Fruit fly (Drosophila melanogaster) whole organism, wandering third instar larva: ENCODE measurements around the gene Pak3.

Experiments
- Abd-B ChIP-seq: fragments of >200 bp; optimal IDR thresholded peaks from 2 replicates; lab custom pipeline; 2017; ENCODE audit warnings: missing biosample characterization, missing genetic modification characterization
- CG32264 ChIP-seq: fragments of 200-800 bp; sonication (Bioruptor generic); optimal IDR thresholded peaks from 2 replicates; lab custom pipeline; 2016; ENCODE audit warnings: missing biosample characterization, missing genetic modification characterization
- CG9705 ChIP-seq: fragments of 200-800 bp; sonication (Bioruptor generic); optimal IDR thresholded peaks from 2 replicates; lab custom pipeline; 2018; ENCODE audit warnings: missing biosample characterization, mild to moderate bottlenecking, missing genetic modification characterization
- CrebA ChIP-seq: fragments of 200-800 bp; sonication (Bioruptor generic); optimal IDR thresholded peaks from 2 replicates; lab custom pipeline; 2016; ENCODE audit warnings: missing biosample characterization, mild to moderate bottlenecking, missing genetic modification characterization, borderline replicate concordance
- Dfd ChIP-seq: fragments of >200 bp; optimal IDR thresholded peaks from 2 replicates; lab custom pipeline; 2017; ENCODE audit warnings: missing biosample characterization, missing genetic modification characterization
- Dif ChIP-seq: fragments of 200-275, 200-300 bp; sonication (Bioruptor generic); optimal IDR thresholded peaks from 2 replicates; lab custom pipeline; 2018; ENCODE audit warnings: missing biosample characterization, missing genetic modification characterization; ENCODE audit not compliant: partially characterized antibody
- GATAd ChIP-seq: sonication (Bioruptor generic); optimal IDR thresholded peaks from 2 replicates; lab custom pipeline; 2016; ENCODE audit warnings: missing biosample characterization, missing genetic modification characterization
- HLH106 ChIP-seq: fragments of 200-800 bp; optimal IDR thresholded peaks from 3 replicates; lab custom pipeline; 2019; ENCODE audit warnings: missing biosample characterization, mild to moderate bottlenecking, missing genetic modification characterization, moderate library complexity
- Hnf4 ChIP-seq: fragments of 200-800 bp; sonication (Bioruptor generic); optimal IDR thresholded peaks from 2 replicates; lab custom pipeline; 2016; ENCODE audit warnings: missing biosample characterization, mild to moderate bottlenecking, missing genetic modification characterization
- Hr78 ChIP-seq: fragments of >200 bp; optimal IDR thresholded peaks from 2 replicates; lab custom pipeline; 2017; ENCODE audit warnings: missing biosample characterization, missing genetic modification characterization
- Hr83 ChIP-seq: fragments of 200-300 bp; sonication (Bioruptor generic); optimal IDR thresholded peaks from 2 replicates; lab custom pipeline; 2016; ENCODE audit warnings: missing biosample characterization, mild to moderate bottlenecking, missing genetic modification characterization, moderate library complexity; ENCODE audit not compliant: poor library complexity, severe bottlenecking
- Jra ChIP-seq: sonication (Bioruptor generic); optimal IDR thresholded peaks from 2 replicates; lab custom pipeline; 2016; ENCODE audit warnings: missing biosample characterization, missing genetic modification characterization
- Mio ChIP-seq: sonication (Bioruptor generic); optimal IDR thresholded peaks from 2 replicates; lab custom pipeline; 2016; ENCODE audit warnings: missing biosample characterization, missing genetic modification characterization
- Myc ChIP-seq: fragments of >200 bp; optimal IDR thresholded peaks from 2 replicates; lab custom pipeline; 2017
- N ChIP-seq: fragments of >200 bp; optimal IDR thresholded peaks from 2 replicates; lab custom pipeline; 2018; ENCODE audit warnings: missing biosample characterization, missing external identifiers, missing genetic modification characterization
- OdsH ChIP-seq: fragments of 200-800 bp; sonication (Bioruptor generic); optimal IDR thresholded peaks from 2 replicates; lab custom pipeline; 2016; ENCODE audit warnings: missing biosample characterization, mild to moderate bottlenecking, missing genetic modification characterization
- Rel ChIP-seq, 2 experiments: fragments of 200-800 bp; sonication (Bioruptor generic) in 1 of 2; optimal IDR thresholded peaks; 2 replicates in 1 of 2; 3 replicates in 1 of 2; lab custom pipeline; 2016 to 2019; ENCODE audit warnings: mild to moderate bottlenecking in 2 of 2, missing biosample characterization in 2 of 2, missing genetic modification characterization in 2 of 2, moderate library complexity in 1 of 2
- Sp1 ChIP-seq: fragments of 200-800 bp; sonication (Bioruptor generic); optimal IDR thresholded peaks from 3 replicates; lab custom pipeline; 2019; ENCODE audit warnings: missing biosample characterization, mild to moderate bottlenecking, missing genetic modification characterization, moderate library complexity
- Vsx2 ChIP-seq: fragments of 200-300, 225-300 bp; sonication (Bioruptor generic); optimal IDR thresholded peaks from 2 replicates; lab custom pipeline; 2018; ENCODE audit warnings: missing biosample characterization, missing genetic modification characterization; ENCODE audit not compliant: partially characterized antibody
- br ChIP-seq: fragments of 200-800 bp; sonication (Bioruptor generic); optimal IDR thresholded peaks from 2 replicates; lab custom pipeline; 2016; ENCODE audit warnings: missing biosample characterization, missing genetic modification characterization
- brk ChIP-seq: fragments of 200-800 bp; sonication (Bioruptor generic); optimal IDR thresholded peaks from 2 replicates; lab custom pipeline; 2016; ENCODE audit warnings: missing biosample characterization, mild to moderate bottlenecking, missing genetic modification characterization
- dl ChIP-seq, 2 experiments: fragments of 175-275, 200-275 bp in 1 of 2; fragments of 200-275 bp in 1 of 2; sonication (Bioruptor generic); optimal IDR thresholded peaks; lab custom pipeline; 2018; ENCODE audit warnings: mild to moderate bottlenecking in 2 of 2, missing biosample characterization in 2 of 2, missing genetic modification characterization in 2 of 2, moderate library complexity in 2 of 2; ENCODE audit not compliant: partially characterized antibody in 2 of 2, insufficient read depth in 1 of 2
- dmrt93B ChIP-seq: fragments of 200-800 bp; sonication (Bioruptor generic); optimal IDR thresholded peaks from 2 replicates; lab custom pipeline; 2018; ENCODE audit warnings: missing biosample characterization, mild to moderate bottlenecking, missing genetic modification characterization
- dsf ChIP-seq: sonication (Bioruptor generic); optimal IDR thresholded peaks from 2 replicates; lab custom pipeline; 2016; ENCODE audit warnings: missing biosample characterization, missing genetic modification characterization, borderline replicate concordance
- ey ChIP-seq: fragments of 200-800 bp; sonication (Bioruptor generic); optimal IDR thresholded peaks from 2 replicates; lab custom pipeline; 2016; ENCODE audit warnings: missing biosample characterization, missing genetic modification characterization
- foxo ChIP-seq, 2 experiments: fragments of 200-800 bp; sonication (Bioruptor generic); optimal IDR thresholded peaks; 2 replicates in 1 of 2; 3 replicates in 1 of 2; lab custom pipeline; 2016 to 2017; ENCODE audit warnings: missing biosample characterization in 2 of 2, missing genetic modification characterization in 2 of 2
- fru ChIP-seq: fragments of 200-800 bp; sonication (Bioruptor generic); optimal IDR thresholded peaks from 3 replicates; lab custom pipeline; 2016; ENCODE audit warnings: missing biosample characterization, mild to moderate bottlenecking, missing genetic modification characterization
- h ChIP-seq: fragments of 200-800 bp; sonication (Bioruptor generic); optimal IDR thresholded peaks from 3 replicates; lab custom pipeline; 2016; ENCODE audit warnings: missing biosample characterization, mild to moderate bottlenecking, missing genetic modification characterization
- jim ChIP-seq: fragments of 175-275, 200-325 bp; sonication (Bioruptor generic); optimal IDR thresholded peaks from 2 replicates; lab custom pipeline; 2016; ENCODE audit warnings: missing biosample characterization, mild to moderate bottlenecking, missing genetic modification characterization
- lola ChIP-seq: fragments of >200 bp; optimal IDR thresholded peaks from 2 replicates; lab custom pipeline; 2017; ENCODE audit warnings: missing biosample characterization, missing genetic modification characterization
- pan ChIP-seq: fragments of >200 bp; optimal IDR thresholded peaks from 2 replicates; lab custom pipeline; 2017
- psq ChIP-seq: fragments of 200-800 bp; sonication (Bioruptor generic); optimal IDR thresholded peaks from 3 replicates; lab custom pipeline; 2017; ENCODE audit warnings: missing biosample characterization, mild to moderate bottlenecking, missing genetic modification characterization, moderate library complexity
- rgr ChIP-seq: fragments of 200-800 bp; sonication (Bioruptor generic); optimal IDR thresholded peaks from 3 replicates; lab custom pipeline; 2016; ENCODE audit warnings: missing biosample characterization, mild to moderate bottlenecking, missing genetic modification characterization
- sage ChIP-seq: fragments of 200-800 bp; sonication (Bioruptor generic); optimal IDR thresholded peaks from 2 replicates; lab custom pipeline; 2016; ENCODE audit warnings: missing biosample characterization, mild to moderate bottlenecking, missing genetic modification characterization
- sv ChIP-seq: fragments of 200-800 bp; sonication (Bioruptor generic); optimal IDR thresholded peaks from 3 replicates; lab custom pipeline; 2016; ENCODE audit warnings: missing biosample characterization, missing genetic modification characterization
- tai ChIP-seq: sonication (Bioruptor generic); optimal IDR thresholded peaks from 2 replicates; lab custom pipeline; 2016; ENCODE audit warnings: missing biosample characterization, missing genetic modification characterization
- usp ChIP-seq: fragments of >200 bp; optimal IDR thresholded peaks from 2 replicates; lab custom pipeline; 2017; ENCODE audit warnings: missing biosample characterization, missing genetic modification characterization
- woc ChIP-seq: sonication (Bioruptor generic); optimal IDR thresholded peaks from 2 replicates; lab custom pipeline; 2016; ENCODE audit warnings: missing biosample characterization, mild to moderate bottlenecking, missing genetic modification characterization

Pak3 gene

dm6 chr3R:16454192-16454591 is 571 bp upstream of the Pak3 start, which contains the start of gene CG10405:
Gene CG10405, plus strand, starts transcription at chr3R:16454492.
- no peak for TF ChIP-seq Hr78 (GFP tag; lab: Kevin White, UChicago)
- no peak for TF ChIP-seq fru
- TF ChIP-seq Myc (lab: Kevin White, UChicago) = no peak
- no peak for TF ChIP-seq lola (GFP tag; lab: Kevin White, UChicago)
- TF ChIP-seq rgr (GFP tag; lab: Kevin White, UChicago) = no peak
- TF ChIP-seq jim (GFP tag; lab: Kevin White, UChicago) = no peak
- no peak for TF ChIP-seq h
- TF ChIP-seq usp (GFP tag; lab: Kevin White, UChicago) = no peak
- TF ChIP-seq, all 38 proteins: peak for 0

dm6 chr3R:16452954-16453587 is 550 bp downstream of the Pak3 start:
- TF ChIP-seq Sp1 (GFP tag; lab: Kevin White, UChicago) = no peak
- peak; percentile 13 to 50 for TF ChIP-seq dl (GFP tag; optimal IDR thresholded peaks at IDR 0.05; lab: Kevin White, UChicago; ENCODE audit: insufficient read depth in 1 of 2, partially characterized antibody in 2 of 2)
- TF ChIP-seq OdsH (GFP tag; lab: Kevin White, UChicago) = no peak
- TF ChIP-seq woc (GFP tag; lab: Kevin White, UChicago) = no peak
- TF ChIP-seq CG32264 = no peak
- TF ChIP-seq br = no peak
- peak; percentile 36 for TF ChIP-seq N (GFP tag; lab: Kevin White, UChicago)
- TF ChIP-seq h = no peak
- TF ChIP-seq foxo (GFP tag; optimal IDR thresholded peaks at IDR 0.05; lab: Kevin White, UChicago) = no peak
- TF ChIP-seq psq = peak; percentile 15
- TF ChIP-seq Mio (GFP tag; lab: Kevin White, UChicago) = no peak
- no peak for TF ChIP-seq pan
- TF ChIP-seq sage = no peak
- peak; percentile 90 for TF ChIP-seq Jra (GFP tag; lab: Kevin White, UChicago)
- no peak for TF ChIP-seq sv (GFP tag; lab: Kevin White, UChicago)
- TF ChIP-seq fru = no peak
- no peak for TF ChIP-seq Hr78 (GFP tag; lab: Kevin White, UChicago)
- TF ChIP-seq rgr (GFP tag; lab: Kevin White, UChicago) = no peak
- no peak for TF ChIP-seq Dfd
- TF ChIP-seq Abd-B (GFP tag; lab: Kevin White, UChicago) = no peak
- TF ChIP-seq Dif (GFP tag; lab: Kevin White, UChicago) = peak; percentile 67
- no peak for TF ChIP-seq Rel (GFP tag; optimal IDR thresholded peaks at IDR 0.05; lab: Kevin White, UChicago)
- peak; percentile 52 for TF ChIP-seq Rel (tag; optimal IDR thresholded peaks at IDR 0.05; lab: Kevin White, UChicago)

- TF ChIP-seq Hr78 (GFP tag; lab: Kevin White, UChicago) (no peak), dl (GFP tag; optimal IDR thresholded peaks at IDR 0.05; lab: Kevin White, UChicago; ENCODE audit: insufficient read depth in 1 of 2, partially characterized antibody in 2 of 2) (peak in 1 of 2 experiments; percentile 53), Dfd (no peak), pan (no peak), rgr (GFP tag; lab: Kevin White, UChicago) (peak; percentile 88), ey (peak; percentile 91), foxo (GFP tag; optimal IDR thresholded peaks at IDR 0.05; lab: Kevin White, UChicago) (peak in 1 of 2 experiments; percentile 94), CG32264 (peak; percentile 68), Hnf4 (GFP tag; lab: Kevin White, UChicago) (peak; percentile 81), GATAd (GFP tag; lab: Kevin White, UChicago) (peak; percentile 59), sv (GFP tag; lab: Kevin White, UChicago) (peak; percentile 47), brk (GFP tag; lab: Kevin White, UChicago) (no peak), psq (peak; percentile 77), OdsH (GFP tag; lab: Kevin White, UChicago) (peak; percentile 82), HLH106 (tag; lab: Kevin White, UChicago) (peak; percentile 88), Mio (GFP tag; lab: Kevin White, UChicago) (peak; percentile 55), jim (GFP tag; lab: Kevin White, UChicago) (no peak), Vsx2 (peak; percentile 46), dmrt93B (GFP tag; lab: Kevin White, UChicago) (no peak), Dif (GFP tag; lab: Kevin White, UChicago) (peak; percentile 48), fru (peak; percentile 88), tai (no peak), Hr83 (GFP tag; lab: Kevin White, UChicago) (peak; percentile 71), Jra (GFP tag; lab: Kevin White, UChicago) (peak; percentile 32), Abd-B (GFP tag; lab: Kevin White, UChicago) (no peak), N (GFP tag; lab: Kevin White, UChicago) (no peak), h (peak; percentile 93), br (peak; percentile 84), woc (GFP tag; lab: Kevin White, UChicago) (peak; percentile 70), usp (GFP tag; lab: Kevin White, UChicago) (no peak), Myc (lab: Kevin White, UChicago) (no peak), dsf (GFP tag; lab: Kevin White, UChicago) (no peak), CrebA (GFP tag; lab: Kevin White, UChicago) (no peak), CG9705 (GFP tag; lab: Kevin White, UChicago) (peak; percentile 52), Rel (GFP tag; optimal IDR thresholded peaks at IDR 0.05; lab: Kevin White, UChicago) (no peak), Rel (tag; optimal IDR thresholded peaks at IDR 0.05; lab: Kevin White, UChicago) (peak; percentile 100), sage (peak; percentile 42), lola (GFP tag; lab: Kevin White, UChicago) (no peak), Sp1 (GFP tag; lab: Kevin White, UChicago) (peak; percentile 64)
Observed at dm6 chr3R:16449187-16449973, 4.2 kb downstream of the Pak3 start.
